Fruit fly (Drosophila melanogaster) whole organism, embryonic: Measurements from ENCODE around the gene sima.

Source experiments
- ATbp ChIP-seq: fragments of 200-800 bp; sonication (Bioruptor generic); optimal IDR thresholded peaks from 2 replicates; lab custom pipeline; 2017; ENCODE audit warnings: missing biosample characterization, mild to moderate bottlenecking, missing genetic modification characterization, missing genetic modification reagents
- C15 ChIP-seq: fragments of 200-800 bp; sonication (Bioruptor generic); IDR thresholded peaks from 3 replicates; pipeline ENCODE4 v1.3.6; 2022; ENCODE audit warnings: missing biosample characterization, missing genetic modification characterization
- CG10209 ChIP-seq: fragments of 200-800 bp; sonication (Bioruptor generic); optimal IDR thresholded peaks from 3 replicates; lab custom pipeline; 2017; ENCODE audit warnings: missing biosample characterization, mild to moderate bottlenecking, missing genetic modification characterization, missing genetic modification reagents
- CG10654 ChIP-seq: fragments of 200-800 bp; sonication (Bioruptor generic); optimal IDR thresholded peaks from 2 replicates; lab custom pipeline; 2016; ENCODE audit warnings: missing biosample characterization, missing genetic modification characterization
- CG10959 ChIP-seq: fragments of 200-800 bp; sonication (Bioruptor generic); IDR thresholded peaks from 2 replicates; pipeline ENCODE4 v1.3.6; 2022; ENCODE audit warnings: missing biosample characterization, missing genetic modification characterization
- CG11504 ChIP-seq: fragments of 200-800 bp; sonication (Bioruptor generic); optimal IDR thresholded peaks from 3 replicates; lab custom pipeline; 2019; ENCODE audit warnings: missing biosample characterization, mild to moderate bottlenecking, missing genetic modification characterization, moderate library complexity
- CG12942 ChIP-seq: fragments of 200-800 bp; sonication (Bioruptor generic); optimal IDR thresholded peaks from 3 replicates; lab custom pipeline; 2016; ENCODE audit warnings: missing biosample characterization, missing genetic modification characterization
- CG13624 ChIP-seq: fragments of 200-800 bp; sonication (Bioruptor generic); optimal IDR thresholded peaks from 2 replicates; lab custom pipeline; 2016; ENCODE audit warnings: missing biosample characterization, missing genetic modification characterization
- CG13894 ChIP-seq: fragments of 200-800 bp; sonication (Bioruptor generic); optimal IDR thresholded peaks from 3 replicates; lab custom pipeline; 2018; ENCODE audit warnings: missing biosample characterization, mild to moderate bottlenecking, missing genetic modification characterization, moderate library complexity
- CG14014 ChIP-seq: fragments of 200-800 bp; sonication (Bioruptor generic); IDR thresholded peaks from 2 replicates; pipeline ENCODE4 v1.3.6; 2022; ENCODE audit warnings: missing biosample characterization, missing genetic modification characterization
- CG14441 ChIP-seq: fragments of 200-800 bp; sonication (Bioruptor generic); IDR thresholded peaks from 2 replicates; pipeline ENCODE4 v1.3.6; 2022; ENCODE audit warnings: missing biosample characterization, missing genetic modification characterization
- CG15479 ChIP-seq: fragments of 200-800 bp; sonication (Bioruptor generic); optimal IDR thresholded peaks from 3 replicates; lab custom pipeline; 2019; ENCODE audit warnings: missing biosample characterization, mild to moderate bottlenecking, missing genetic modification characterization, moderate library complexity
- CG15601 ChIP-seq: fragments of 200-800 bp; sonication (Bioruptor generic); optimal IDR thresholded peaks from 3 replicates; lab custom pipeline; 2019; ENCODE audit warnings: missing biosample characterization, mild to moderate bottlenecking, missing genetic modification characterization, moderate library complexity
- CG18764 ChIP-seq: fragments of 200-800 bp; sonication (Bioruptor generic); optimal IDR thresholded peaks from 3 replicates; lab custom pipeline; 2016; ENCODE audit warnings: missing biosample characterization, missing genetic modification characterization
- CG31365 ChIP-seq: fragments of 200-800 bp; sonication (Bioruptor generic); optimal IDR thresholded peaks from 2 replicates; lab custom pipeline; 2018; ENCODE audit warnings: missing biosample characterization, mild to moderate bottlenecking, missing genetic modification characterization
- CG31441 ChIP-seq: fragments of 200-800 bp; sonication (Bioruptor generic); IDR thresholded peaks from 2 replicates; pipeline ENCODE4 v1.3.6; 2022; ENCODE audit warnings: missing biosample characterization, missing genetic modification characterization
- CG34224 ChIP-seq: fragments of 200-800 bp; sonication (Bioruptor generic); IDR thresholded peaks from 3 replicates; pipeline ENCODE4 v1.3.6; 2022; ENCODE audit warnings: missing biosample characterization, missing genetic modification characterization; ENCODE audit not compliant: partially characterized antibody
- CG34422 ChIP-seq: fragments of 200-800 bp; sonication (Bioruptor generic); IDR thresholded peaks from 3 replicates; pipeline ENCODE4 v1.3.6; 2022; ENCODE audit warnings: missing biosample characterization, missing genetic modification characterization
- CG4404 ChIP-seq: fragments of 200-800 bp; sonication (Bioruptor generic); IDR thresholded peaks from 2 replicates; pipeline ENCODE4 v1.3.6; 2022; ENCODE audit warnings: missing biosample characterization, missing genetic modification characterization
- CG4854 ChIP-seq: fragments of 200-800 bp; sonication (Bioruptor generic); optimal IDR thresholded peaks from 2 replicates; lab custom pipeline; 2016; ENCODE audit warnings: missing biosample characterization, missing genetic modification characterization, inconsistent platforms
- CG7786 ChIP-seq: fragments of 200-800 bp; sonication (Bioruptor generic); optimal IDR thresholded peaks from 2 replicates; lab custom pipeline; 2016; ENCODE audit warnings: missing biosample characterization, missing genetic modification characterization
- Dip3 ChIP-seq: fragments of 200-800 bp; sonication (Bioruptor generic); optimal IDR thresholded peaks from 3 replicates; lab custom pipeline; 2016; ENCODE audit warnings: missing biosample characterization, missing genetic modification characterization
- Doc3 ChIP-seq: fragments of 200-800 bp; sonication (Bioruptor generic); IDR thresholded peaks from 3 replicates; pipeline ENCODE4 v1.3.6; 2022; ENCODE audit warnings: missing biosample characterization, missing genetic modification characterization; ENCODE audit not compliant: partially characterized antibody
- Fer2 ChIP-seq: fragments of 200-800 bp; sonication (Bioruptor generic); optimal IDR thresholded peaks from 2 replicates; lab custom pipeline; 2018; ENCODE audit warnings: missing biosample characterization, mild to moderate bottlenecking, missing genetic modification characterization, moderate library complexity
- MTF-1 ChIP-seq: fragments of 200-800 bp; sonication (Bioruptor generic); optimal IDR thresholded peaks from 2 replicates; lab custom pipeline; 2018; ENCODE audit warnings: missing biosample characterization, mild to moderate bottlenecking, missing genetic modification characterization, borderline replicate concordance
- Pdp1 ChIP-seq, 2 experiments: fragments of 200-800 bp; sonication (Bioruptor generic); optimal IDR thresholded peaks; 3 replicates each; lab custom pipeline; 2016; ENCODE audit warnings: missing biosample characterization in 2 of 2, missing genetic modification characterization in 2 of 2, mild to moderate bottlenecking in 1 of 2, moderate library complexity in 1 of 2
- Ravus ChIP-seq: fragments of 200-800 bp; sonication (Bioruptor generic); IDR thresholded peaks from 2 replicates; pipeline ENCODE4 v1.3.6; 2022; ENCODE audit warnings: missing biosample characterization, missing genetic modification characterization
- Sox102F ChIP-seq: fragments of 200-800 bp; sonication (Bioruptor generic); optimal IDR thresholded peaks from 2 replicates; lab custom pipeline; 2018; ENCODE audit warnings: missing biosample characterization, mild to moderate bottlenecking, missing genetic modification characterization, moderate library complexity
- Trl ChIP-seq, 3 experiments: fragments of >200 bp in 2 of 3; fragments of 200-800 bp in 1 of 3; sonication (Bioruptor generic) in 1 of 3; optimal IDR thresholded peaks; 2 replicates in 1 of 3; 3 replicates in 2 of 3; lab custom pipeline; 2016 to 2017; ENCODE audit warnings: missing biosample characterization in 1 of 3, missing genetic modification characterization in 1 of 3
- ap ChIP-seq: fragments of 200-800 bp; sonication (Bioruptor generic); IDR thresholded peaks from 2 replicates; pipeline ENCODE4 v1.3.6; 2022; ENCODE audit warnings: missing biosample characterization, missing genetic modification characterization
- ato ChIP-seq: fragments of 200-800 bp; sonication (Bioruptor generic); IDR thresholded peaks from 2 replicates; pipeline ENCODE4 v1.3.6; 2022; ENCODE audit warnings: missing biosample characterization, missing genetic modification characterization; ENCODE audit not compliant: partially characterized antibody
- bab2 ChIP-seq: fragments of 200-800 bp; sonication (Bioruptor generic); optimal IDR thresholded peaks from 2 replicates; lab custom pipeline; 2016; ENCODE audit warnings: missing biosample characterization, missing genetic modification characterization
- crc ChIP-seq: fragments of 200-800 bp; sonication (Bioruptor generic); optimal IDR thresholded peaks from 2 replicates; lab custom pipeline; 2016; ENCODE audit warnings: missing biosample characterization, missing genetic modification characterization
- dmrt99B ChIP-seq: fragments of 200-800 bp; sonication (Bioruptor generic); optimal IDR thresholded peaks from 2 replicates; lab custom pipeline; 2018; ENCODE audit warnings: missing biosample characterization, mild to moderate bottlenecking, missing genetic modification characterization, moderate library complexity
- dpn ChIP-seq, 2 experiments: fragments of 200-800 bp; sonication (Bioruptor generic); optimal IDR thresholded peaks; 3 replicates each; lab custom pipeline; 2016; ENCODE audit warnings: missing biosample characterization in 2 of 2, missing genetic modification characterization in 2 of 2
- exex ChIP-seq: fragments of 200-800 bp; sonication (Bioruptor generic); optimal IDR thresholded peaks from 4 replicates; lab custom pipeline; 2018; ENCODE audit warnings: missing biosample characterization, mild to moderate bottlenecking, missing genetic modification characterization, moderate library complexity
- jing ChIP-seq: fragments of 200-800 bp; sonication (Bioruptor generic); optimal IDR thresholded peaks from 2 replicates; lab custom pipeline; 2018; ENCODE audit warnings: missing biosample characterization, mild to moderate bottlenecking, missing genetic modification characterization
- lov ChIP-seq, 2 experiments: fragments of 200-800 bp in 1 of 2; fragments of >200 bp in 1 of 2; sonication (Bioruptor generic) in 1 of 2; IDR thresholded peaks in 1 of 2; optimal IDR thresholded peaks in 1 of 2; 2 replicates in 1 of 2; 3 replicates in 1 of 2; pipeline versions ENCODE4 v1.3.6 to Lab custom; 2017 to 2022; ENCODE audit warnings: missing biosample characterization in 1 of 2, missing genetic modification characterization in 1 of 2
- nom ChIP-seq: fragments of 200-800 bp; sonication (Bioruptor generic); optimal IDR thresholded peaks from 2 replicates; lab custom pipeline; 2017; ENCODE audit warnings: missing biosample characterization, missing genetic modification characterization, mild to moderate bottlenecking, moderate library complexity, missing genetic modification reagents
- oc ChIP-seq: fragments of 200-800 bp; sonication (Bioruptor generic); optimal IDR thresholded peaks from 2 replicates; lab custom pipeline; 2018; ENCODE audit warnings: missing biosample characterization, mild to moderate bottlenecking, missing genetic modification characterization, moderate library complexity
- pfk ChIP-seq: fragments of 200-800 bp; sonication (Bioruptor generic); optimal IDR thresholded peaks from 2 replicates; lab custom pipeline; 2018; ENCODE audit warnings: missing biosample characterization, mild to moderate bottlenecking, missing genetic modification characterization, moderate library complexity
- phol ChIP-seq: fragments of 200-800 bp; sonication (Bioruptor generic); optimal IDR thresholded peaks from 3 replicates; lab custom pipeline; 2018; ENCODE audit warnings: missing biosample characterization, mild to moderate bottlenecking, missing genetic modification characterization, moderate library complexity
- schlank ChIP-seq: fragments of 200-800 bp; sonication (Bioruptor generic); optimal IDR thresholded peaks from 2 replicates; lab custom pipeline; 2018; ENCODE audit warnings: missing biosample characterization, mild to moderate bottlenecking, missing genetic modification characterization
- sr ChIP-seq: fragments of 200-800 bp; sonication (Bioruptor generic); IDR thresholded peaks from 3 replicates; pipeline ENCODE4 v1.3.6; 2022; ENCODE audit warnings: missing biosample characterization, missing genetic modification characterization
- toy ChIP-seq: fragments of 200-800 bp; sonication (Bioruptor generic); IDR thresholded peaks from 2 replicates; pipeline ENCODE4 v1.3.6; 2022; ENCODE audit warnings: missing biosample characterization, missing genetic modification characterization
- twi ChIP-seq: fragments of 200-800 bp; optimal IDR thresholded peaks from 2 replicates; lab custom pipeline; 2019; ENCODE audit warnings: missing biosample characterization, mild to moderate bottlenecking, missing genetic modification characterization, moderate library complexity
- unpg ChIP-seq: fragments of 200-800 bp; sonication (Bioruptor generic); optimal IDR thresholded peaks from 3 replicates; lab custom pipeline; 2018; ENCODE audit warnings: missing biosample characterization, mild to moderate bottlenecking, missing genetic modification characterization, moderate library complexity
- vfl ChIP-seq: fragments of 200-800 bp; sonication (Bioruptor generic); optimal IDR thresholded peaks from 2 replicates; lab custom pipeline; 2016; ENCODE audit warnings: missing biosample characterization, missing genetic modification characterization
- z ChIP-seq: fragments of 200-800 bp; sonication (Bioruptor generic); IDR thresholded peaks from 3 replicates; pipeline ENCODE4 v1.3.6; 2022; ENCODE audit warnings: missing biosample characterization, missing genetic modification characterization

sima gene

dm6 chr3R:30164162-30164561 is 106.1 kb downstream of the sima start (continued):
- no peak; the same call in 1 of the 2 replicates for TF ChIP-seq CG14441
- no peak for TF ChIP-seq crc (GFP tag; lab: Kevin White, UChicago)
- TF ChIP-seq Sox102F (GFP tag; lab: Kevin White, UChicago) = peak; percentile 64
- TF ChIP-seq twi (tag; lab: Kevin White, UChicago) = no peak
- no peak for TF ChIP-seq Ravus
- no peak; the same call in 2 of the 3 replicates for TF ChIP-seq CG34422 (GFP tag; lab: Robert Waterston, UW)
- TF ChIP-seq CG7786 (GFP tag; lab: Kevin White, UChicago) = no peak
- no peak for TF ChIP-seq CG4404 (GFP tag; lab: Robert Waterston, UW)
- peak; percentile 48; the same call in 1 of the 2 replicates for TF ChIP-seq CG31441 (GFP tag; lab: Robert Waterston, UW)
- TF ChIP-seq ATbp (GFP tag; lab: Kevin White, UChicago) = peak; percentile 58
- no peak for TF ChIP-seq Doc3
- no peak for TF ChIP-seq CG10959 (GFP tag; lab: Robert Waterston, UW)
- TF ChIP-seq nom (GFP tag; lab: Kevin White, UChicago) = no peak
- peak; percentile 12 for TF ChIP-seq bab2 (GFP tag; lab: Kevin White, UChicago)
- no peak for TF ChIP-seq CG15601
- TF ChIP-seq MTF-1 = no peak
- no peak for TF ChIP-seq CG31365 (tag; lab: Kevin White, UChicago)
- TF ChIP-seq Trl (optimal IDR thresholded peaks at IDR 0.05; lab: Kevin White, UChicago) = no peak
- TF ChIP-seq Trl (GFP tag; optimal IDR thresholded peaks at IDR 0.05; lab: Kevin White, UChicago) = no peak
- no peak for TF ChIP-seq vfl
- no peak for TF ChIP-seq exex (tag; lab: Kevin White, UChicago)
- TF ChIP-seq schlank = no peak
- peak; percentile 42 for TF ChIP-seq phol (tag; lab: Kevin White, UChicago)
- TF ChIP-seq Pdp1 (GFP tag; optimal IDR thresholded peaks at IDR 0.05; lab: Kevin White, UChicago) = peak in 1 of 2 experiments; percentile 26
- peak; percentile 38 for TF ChIP-seq unpg
- no peak for TF ChIP-seq CG12942
- no peak for TF ChIP-seq CG13894
- no peak for TF ChIP-seq CG11504 (tag; lab: Kevin White, UChicago)
- no peak for TF ChIP-seq ato
- peak; percentile 64 for TF ChIP-seq dmrt99B (tag; lab: Kevin White, UChicago)
- TF ChIP-seq Dip3 (GFP tag; lab: Kevin White, UChicago) = no peak
- TF ChIP-seq z = no peak
- 0 out of 3 replicates have a peak, but pooled peaks have one; percentile 29 for TF ChIP-seq sr (GFP tag; lab: Robert Waterston, UW)
- peak; percentile 4 for TF ChIP-seq CG10654 (GFP tag; lab: Kevin White, UChicago)
- no peak; the same call in 1 of the 2 replicates for TF ChIP-seq ap (GFP tag; lab: Robert Waterston, UW)
- no peak for TF ChIP-seq toy (GFP tag; lab: Robert Waterston, UW)
- no peak for TF ChIP-seq lov (optimal IDR thresholded peaks at IDR 0.05; lab: Kevin White, UChicago)
- no peak for TF ChIP-seq lov (GFP tag; IDR thresholded peaks at IDR 0.05; lab: Robert Waterston, UW)
- TF ChIP-seq CG4854 (GFP tag; lab: Kevin White, UChicago) = no peak
- no peak for TF ChIP-seq pfk (GFP tag; lab: Kevin White, UChicago)
- no peak for TF ChIP-seq CG15479
- TF ChIP-seq CG18764 (GFP tag; lab: Kevin White, UChicago) = no peak
- no peak for TF ChIP-seq C15 (GFP tag; lab: Robert Waterston, UW)
- peak; percentile 58 for TF ChIP-seq CG14014 (GFP tag; lab: Robert Waterston, UW)
- TF ChIP-seq Fer2 = no peak
- TF ChIP-seq CG10209 (GFP tag; lab: Kevin White, UChicago) = peak; percentile 7
- TF ChIP-seq CG13624 = no peak
- no peak for TF ChIP-seq CG34224 (GFP tag; lab: Robert Waterston, UW)
- peak; percentile 5 to 35 for TF ChIP-seq dpn (GFP tag; optimal IDR thresholded peaks at IDR 0.05; lab: Kevin White, UChicago)
- no peak for TF ChIP-seq jing (GFP tag; lab: Kevin White, UChicago)
- TF ChIP-seq oc = peak; percentile 80
